Fruit fly (Drosophila melanogaster) whole organism: ENCODE data around the gene RhoGAP18B.

Source experiments
- CG8478 ChIP-seq: fragments of >200 bp; optimal IDR thresholded peaks from 2 replicates; lab custom pipeline; 2018; ENCODE audit warnings: inconsistent platforms
- Dll ChIP-seq: fragments of >200 bp; optimal IDR thresholded peaks from 2 replicates; lab custom pipeline; 2017
- pan ChIP-seq: fragments of >200 bp; optimal IDR thresholded peaks from 2 replicates; lab custom pipeline; 2017
- psq ChIP-seq: fragments of >200 bp; optimal IDR thresholded peaks from 2 replicates; lab custom pipeline; 2017
- usp ChIP-seq: fragments of >200 bp; optimal IDR thresholded peaks from 2 replicates; lab custom pipeline; 2017; ENCODE audit warnings: missing biosample characterization, missing genetic modification characterization, mixed read lengths

DNA sequence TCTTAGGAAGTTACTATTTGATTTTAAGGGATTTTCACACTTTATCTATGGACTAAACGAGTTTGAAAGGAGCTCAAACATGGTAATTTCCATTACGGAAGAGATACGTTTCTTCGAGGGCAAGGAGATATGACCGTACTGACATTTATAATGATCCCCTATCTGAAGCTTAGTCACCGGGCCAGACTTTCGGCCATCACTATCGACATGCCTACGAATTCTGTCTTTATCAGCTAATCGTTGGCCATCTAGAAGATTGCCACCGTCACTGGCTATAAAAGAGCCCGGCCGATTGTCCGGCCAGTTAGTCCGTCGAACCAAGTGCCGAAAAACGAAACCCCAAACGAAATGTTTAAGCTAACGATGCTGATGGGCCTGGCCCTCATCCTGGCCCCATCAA, 48.3 kb upstream of the RhoGAP18B start, which contains the start of gene Muc18B:
- TF ChIP-seq psq (lab: Kevin White, UChicago): no peak
- no peak for TF ChIP-seq Dll
- no peak for TF ChIP-seq CG8478 (lab: Kevin White, UChicago)
- no peak for TF ChIP-seq usp (GFP tag; lab: Kevin White, UChicago)
- no peak for TF ChIP-seq pan (lab: Kevin White, UChicago)
